Worm (Caenorhabditis elegans): Measurements from ENCODE around the gene B0303.11.
A peak's percentile ranks its signal among the peaks of the same experiment; 100 is the strongest.

B0303.11 gene

DNA sequence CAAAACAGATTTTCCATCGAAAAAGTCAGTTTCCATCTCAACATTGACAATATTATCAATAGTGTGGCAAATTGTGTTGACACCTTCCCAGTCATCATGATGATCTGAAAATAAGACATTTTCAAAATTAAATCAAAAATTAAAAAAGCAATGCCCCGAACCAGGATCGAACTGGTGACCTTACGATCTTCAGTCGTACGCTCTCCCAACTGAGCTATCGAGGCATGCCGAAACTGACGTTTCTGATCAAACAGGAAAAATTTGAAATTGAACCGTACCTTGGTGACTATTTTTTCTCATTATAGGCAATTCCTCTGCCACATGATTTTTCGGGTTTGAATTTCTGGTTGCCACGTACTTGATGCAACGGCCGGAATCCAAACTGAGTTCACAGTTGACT, 56.8 kb downstream of the B0303.11 start (continued):
- TF ChIP-seq C17E4.6 (GFP tag; IDR thresholded peaks at IDR 0.05) (no peak), xnd-1 (tag; optimal IDR thresholded peaks at IDR 0.05) (no peak), ccch-3 (GFP tag; optimal IDR thresholded peaks at IDR 0.05) (no peak), F33H1.4 (GFP tag; IDR thresholded peaks at IDR 0.05) (no peak), him-1 (tag; optimal IDR thresholded peaks at IDR 0.05) (peak; percentile 39), B0261.1 (tag; optimal IDR thresholded peaks at IDR 0.05) (peak; percentile 50), efl-1 (GFP tag; optimal IDR thresholded peaks at IDR 0.05) (no peak), F23B12.7 (tag; optimal IDR thresholded peaks at IDR 0.05; ENCODE audit: insufficient read depth) (peak; percentile 11), lag-1 (GFP tag; IDR thresholded peaks at IDR 0.05) (no peak), tlf-1 (GFP tag; optimal IDR thresholded peaks at IDR 0.05) (no peak), F55B11.4 (tag; optimal IDR thresholded peaks at IDR 0.05; ENCODE audit: borderline replicate concordance, insufficient read depth) (no peak), ztf-25 (GFP tag; IDR thresholded peaks at IDR 0.05) (no peak), hmg-1.2 (GFP tag; IDR thresholded peaks at IDR 0.05) (peak; percentile 34; the same call in 1 of the 2 replicates), egl-18 (GFP tag; IDR thresholded peaks at IDR 0.05) (no peak), attf-6 (GFP tag; IDR thresholded peaks at IDR 0.05) (no peak), nfyb-1 (GFP tag; IDR thresholded peaks at IDR 0.05) (peak; percentile 60; the same call in 1 of the 2 replicates), ceh-27 (GFP tag; optimal IDR thresholded peaks at IDR 0.05) (no peak), nhr-90 (tag; optimal IDR thresholded peaks at IDR 0.05) (peak; percentile 33)
